Fruit fly (Drosophila melanogaster) whole organism, adult: ENCODE measurements around the gene mRpL4.
A peak's percentile ranks its signal among the peaks of the same experiment; 100 is the strongest.

Experiments used
- CG11617 ChIP-seq: fragments of 200-800 bp; sonication (Bioruptor generic); optimal IDR thresholded peaks from 2 replicates; lab custom pipeline; 2017; ENCODE audit warnings: mild to moderate bottlenecking, missing biosample characterization, missing genetic modification reagents, missing genetic modification characterization
- CG12768 ChIP-seq: fragments of 200-800 bp; sonication (Bioruptor generic); optimal IDR thresholded peaks from 2 replicates; lab custom pipeline; 2017; ENCODE audit warnings: missing biosample characterization, missing genetic modification characterization, mild to moderate bottlenecking, moderate library complexity, missing genetic modification reagents
- CG14711 ChIP-seq: fragments of 200-800 bp; sonication (Bioruptor generic); optimal IDR thresholded peaks from 2 replicates; lab custom pipeline; 2018; ENCODE audit warnings: missing biosample characterization, mild to moderate bottlenecking, missing genetic modification characterization, moderate library complexity
- CG1620 ChIP-seq: fragments of 200-800 bp; sonication (Bioruptor generic); optimal IDR thresholded peaks from 2 replicates; lab custom pipeline; 2016; ENCODE audit warnings: missing biosample characterization, missing genetic modification characterization
- CG33017 ChIP-seq: fragments of 200-800 bp; sonication (Bioruptor generic); optimal IDR thresholded peaks from 2 replicates; lab custom pipeline; 2018; ENCODE audit warnings: missing biosample characterization, mild to moderate bottlenecking, missing genetic modification characterization, moderate library complexity
- CG5204 ChIP-seq: fragments of 200-800 bp; sonication (Bioruptor generic); optimal IDR thresholded peaks from 2 replicates; lab custom pipeline; 2016; ENCODE audit warnings: missing biosample characterization, missing genetic modification characterization
- CG7045 ChIP-seq: fragments of 200-800 bp; sonication (Bioruptor generic); optimal IDR thresholded peaks from 2 replicates; lab custom pipeline; 2017; ENCODE audit warnings: missing biosample characterization, mild to moderate bottlenecking, missing genetic modification characterization
- CG7101 ChIP-seq: fragments of 200-800 bp; sonication (Bioruptor generic); optimal IDR thresholded peaks from 2 replicates; lab custom pipeline; 2018; ENCODE audit warnings: missing biosample characterization, mild to moderate bottlenecking, missing genetic modification characterization, moderate library complexity
- Clk ChIP-seq: fragments of 200-800 bp; sonication (Bioruptor generic); optimal IDR thresholded peaks from 2 replicates; lab custom pipeline; 2017; ENCODE audit warnings: missing biosample characterization, missing genetic modification characterization
- Crg-1 ChIP-seq: fragments of 200-800 bp; sonication (Bioruptor generic); optimal IDR thresholded peaks from 2 replicates; lab custom pipeline; 2016; ENCODE audit warnings: missing biosample characterization, missing genetic modification characterization
- Hr96 ChIP-seq: fragments of 200-800 bp; sonication (Bioruptor generic); optimal IDR thresholded peaks from 2 replicates; lab custom pipeline; 2016; ENCODE audit warnings: missing biosample characterization, missing genetic modification characterization
- Mnt ChIP-seq: fragments of 200-800 bp; sonication (Bioruptor generic); optimal IDR thresholded peaks from 2 replicates; lab custom pipeline; 2016; ENCODE audit warnings: missing biosample characterization, mild to moderate bottlenecking, missing genetic modification characterization
- bab1 ChIP-seq: fragments of 200-800 bp; sonication (Bioruptor generic); optimal IDR thresholded peaks from 3 replicates; lab custom pipeline; 2019; ENCODE audit warnings: missing biosample characterization, mild to moderate bottlenecking, missing genetic modification characterization, moderate library complexity
- cic ChIP-seq: fragments of 200-800 bp; sonication (Bioruptor generic); optimal IDR thresholded peaks from 2 replicates; lab custom pipeline; 2017; ENCODE audit warnings: missing biosample characterization, mild to moderate bottlenecking, missing genetic modification characterization, moderate library complexity
- cnc ChIP-seq, 2 experiments: fragments of >200 bp; optimal IDR thresholded peaks; 2 replicates each; lab custom pipeline; 2017
- kay ChIP-seq: fragments of 200-800 bp; sonication (Bioruptor generic); peaks from one replicate; lab custom pipeline; 2016; ENCODE audit warnings: missing biosample characterization, missing genetic modification characterization, borderline replicate concordance
- ovo ChIP-seq: fragments of 200-800 bp; sonication (Bioruptor generic); optimal IDR thresholded peaks from 2 replicates; lab custom pipeline; 2016; ENCODE audit warnings: missing biosample characterization, missing genetic modification characterization
- pad ChIP-seq: fragments of 200-800 bp; sonication (Bioruptor generic); optimal IDR thresholded peaks from 3 replicates; lab custom pipeline; 2017; ENCODE audit warnings: missing biosample characterization, missing genetic modification characterization, mild to moderate bottlenecking, moderate library complexity, missing genetic modification reagents
- tj ChIP-seq: fragments of 200-800 bp; sonication (Bioruptor generic); optimal IDR thresholded peaks from 3 replicates; lab custom pipeline; 2017; ENCODE audit warnings: missing biosample characterization, mild to moderate bottlenecking, missing genetic modification characterization, moderate library complexity
- toe ChIP-seq: fragments of 200-800 bp; sonication (Bioruptor generic); optimal IDR thresholded peaks from 2 replicates; lab custom pipeline; 2016; ENCODE audit warnings: missing biosample characterization, missing genetic modification characterization

Gene mRpL4

DNA sequence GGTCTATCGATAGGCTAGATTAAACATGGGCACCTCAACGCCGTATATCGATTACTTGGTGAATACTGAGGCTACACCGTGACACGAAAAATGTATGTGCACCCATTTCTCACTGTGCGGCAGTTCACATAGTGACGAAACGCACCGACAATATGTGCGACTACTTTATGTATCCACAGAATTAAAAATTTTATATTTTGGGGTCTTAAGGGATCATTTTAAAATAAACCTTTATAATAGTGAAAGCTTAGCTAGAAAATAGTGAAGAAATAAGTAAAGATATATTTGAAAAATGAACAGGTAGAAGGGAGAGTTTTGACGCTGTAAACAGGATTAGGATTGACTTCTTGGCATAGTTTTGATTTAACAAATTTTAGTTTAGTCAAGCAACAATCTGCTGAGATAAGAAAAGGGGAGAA lies at the start of gene mRpL4:
Gene mRpL4, minus strand, starts transcription at position 31 of the 419 bp plus-strand sequence.
- TF ChIP-seq CG14711 (tag; lab: Kevin White, UChicago) (peak; percentile 23), toe (GFP tag; lab: Kevin White, UChicago) (peak; percentile 60), CG1620 (GFP tag; lab: Kevin White, UChicago) (peak; percentile 28), CG11617 (no peak), ovo (GFP tag; lab: Kevin White, UChicago) (no peak), Crg-1 (GFP tag; lab: Kevin White, UChicago) (no peak), CG7045 (GFP tag; lab: Kevin White, UChicago) (no peak), CG33017 (no peak), CG12768 (GFP tag; lab: Kevin White, UChicago) (no peak), CG7101 (tag; lab: Kevin White, UChicago) (peak; percentile 1), CG5204 (GFP tag; lab: Kevin White, UChicago) (no peak), Mnt (GFP tag; lab: Kevin White, UChicago) (peak; percentile 53), tj (no peak), cic (no peak), Hr96 (GFP tag; lab: Kevin White, UChicago) (no peak), kay (GFP tag; lab: Kevin White, UChicago) (peak; percentile 80), Clk (GFP tag; lab: Kevin White, UChicago) (no peak), bab1 (GFP tag; lab: Kevin White, UChicago) (peak; percentile 26), pad (GFP tag; lab: Kevin White, UChicago) (peak; percentile 13), cnc (optimal IDR thresholded peaks at IDR 0.05; lab: Kevin White, UChicago) (no peak)

- TF ChIP-seq kay (GFP tag; lab: Kevin White, UChicago) (no peak), ovo (GFP tag; lab: Kevin White, UChicago) (no peak), CG7101 (tag; lab: Kevin White, UChicago) (no peak), tj (no peak), CG11617 (no peak), toe (GFP tag; lab: Kevin White, UChicago) (no peak), CG33017 (no peak), CG14711 (tag; lab: Kevin White, UChicago) (no peak), Mnt (GFP tag; lab: Kevin White, UChicago) (no peak), CG7045 (GFP tag; lab: Kevin White, UChicago) (no peak), CG12768 (GFP tag; lab: Kevin White, UChicago) (no peak), pad (GFP tag; lab: Kevin White, UChicago) (no peak), cnc (optimal IDR thresholded peaks at IDR 0.05; lab: Kevin White, UChicago) (no peak), Crg-1 (GFP tag; lab: Kevin White, UChicago) (no peak), Clk (GFP tag; lab: Kevin White, UChicago) (no peak), CG1620 (GFP tag; lab: Kevin White, UChicago) (no peak), cic (no peak), CG5204 (GFP tag; lab: Kevin White, UChicago) (no peak), Hr96 (GFP tag; lab: Kevin White, UChicago) (no peak), bab1 (GFP tag; lab: Kevin White, UChicago) (no peak)
Measured at dm6 chr2L:16374691-16375090, 45.8 kb upstream of the mRpL4 start.

dm6 chr2L:16365603-16366002 lies 36.7 kb upstream of the mRpL4 start, which contains the start of gene jhamt:
Gene jhamt, plus strand, starts transcription at chr2L:16365903.
- TF ChIP-seq tj (no peak), CG14711 (tag; lab: Kevin White, UChicago) (no peak), ovo (GFP tag; lab: Kevin White, UChicago) (no peak), kay (GFP tag; lab: Kevin White, UChicago) (no peak), CG12768 (GFP tag; lab: Kevin White, UChicago) (no peak), CG1620 (GFP tag; lab: Kevin White, UChicago) (no peak), CG7101 (tag; lab: Kevin White, UChicago) (no peak), toe (GFP tag; lab: Kevin White, UChicago) (no peak), cic (no peak), Hr96 (GFP tag; lab: Kevin White, UChicago) (no peak), pad (GFP tag; lab: Kevin White, UChicago) (no peak), cnc (optimal IDR thresholded peaks at IDR 0.05; lab: Kevin White, UChicago) (no peak), CG7045 (GFP tag; lab: Kevin White, UChicago) (no peak), Clk (GFP tag; lab: Kevin White, UChicago) (no peak), Crg-1 (GFP tag; lab: Kevin White, UChicago) (no peak), CG33017 (no peak), bab1 (GFP tag; lab: Kevin White, UChicago) (no peak), Mnt (GFP tag; lab: Kevin White, UChicago) (no peak)

- TF ChIP-seq CG7045 (GFP tag; lab: Kevin White, UChicago): no peak
- no peak for TF ChIP-seq CG11617
- TF ChIP-seq Crg-1 (GFP tag; lab: Kevin White, UChicago): no peak
- no peak for TF ChIP-seq CG5204 (GFP tag; lab: Kevin White, UChicago)
- TF ChIP-seq tj: no peak
- no peak for TF ChIP-seq CG14711 (tag; lab: Kevin White, UChicago)
- no peak for TF ChIP-seq CG1620 (GFP tag; lab: Kevin White, UChicago)
- TF ChIP-seq CG12768 (GFP tag; lab: Kevin White, UChicago): no peak
- TF ChIP-seq Hr96 (GFP tag; lab: Kevin White, UChicago): no peak
- TF ChIP-seq pad (GFP tag; lab: Kevin White, UChicago): no peak
- TF ChIP-seq toe (GFP tag; lab: Kevin White, UChicago): no peak
- TF ChIP-seq bab1 (GFP tag; lab: Kevin White, UChicago): no peak
- no peak for TF ChIP-seq Mnt (GFP tag; lab: Kevin White, UChicago)
- TF ChIP-seq cic: no peak
- no peak for TF ChIP-seq ovo (GFP tag; lab: Kevin White, UChicago)
- TF ChIP-seq cnc (optimal IDR thresholded peaks at IDR 0.05; lab: Kevin White, UChicago): no peak
Measured at dm6 chr2L:16357865-16358264, 28.9 kb upstream of the mRpL4 start.
